Fruit fly (Drosophila melanogaster) whole organism, pupa: ENCODE data around the gene Ids.
A peak's percentile ranks its signal among the peaks of the same experiment; 100 is the strongest.

Source experiments
- CG10348 ChIP-seq: fragments of 200-800 bp; sonication (Bioruptor generic); IDR thresholded peaks from 2 replicates; pipeline ENCODE4 v1.3.6; 2022; ENCODE audit warnings: missing biosample characterization, missing genetic modification characterization
- CG13204 ChIP-seq: fragments of 200-800 bp; sonication (Bioruptor generic); optimal IDR thresholded peaks from 2 replicates; lab custom pipeline; 2018; ENCODE audit warnings: missing biosample characterization, mild to moderate bottlenecking, missing genetic modification characterization, moderate library complexity
- CG17806 ChIP-seq: fragments of 200-800 bp; sonication (Bioruptor generic); optimal IDR thresholded peaks from 2 replicates; lab custom pipeline; 2018; ENCODE audit warnings: missing biosample characterization, mild to moderate bottlenecking, missing genetic modification characterization, moderate library complexity
- CG32121 ChIP-seq: fragments of 200-800 bp; sonication (Bioruptor generic); IDR thresholded peaks from 2 replicates; pipeline ENCODE4 v1.3.6; 2022; ENCODE audit warnings: missing biosample characterization, missing genetic modification characterization
- CG34367 ChIP-seq: fragments of 200-800 bp; sonication (Bioruptor generic); optimal IDR thresholded peaks from 2 replicates; lab custom pipeline; 2018; ENCODE audit warnings: missing biosample characterization, mild to moderate bottlenecking, missing genetic modification characterization
- Pif1A ChIP-seq: fragments of 200-800 bp; sonication (Bioruptor generic); optimal IDR thresholded peaks from 3 replicates; lab custom pipeline; 2016; ENCODE audit warnings: missing biosample characterization, missing genetic modification characterization
- Snoo ChIP-seq: fragments of 200-800 bp; sonication (Bioruptor generic); optimal IDR thresholded peaks from 3 replicates; lab custom pipeline; 2017; ENCODE audit warnings: missing biosample characterization, mild to moderate bottlenecking, missing genetic modification characterization, inconsistent platforms
- gl ChIP-seq: fragments of 200-800 bp; sonication (Bioruptor generic); optimal IDR thresholded peaks from 2 replicates; lab custom pipeline; 2018; ENCODE audit warnings: missing biosample characterization, mild to moderate bottlenecking, missing genetic modification characterization

dm6 chr3L:3394854-3395723, 17.0 kb downstream of the Ids start:
- TF ChIP-seq CG10348 (GFP tag; lab: Robert Waterston, UW) (peak; percentile 55), CG13204 (GFP tag; lab: Kevin White, UChicago) (peak; percentile 89), CG32121 (peak; percentile 75), CG34367 (peak; percentile 99), gl (tag; lab: Kevin White, UChicago) (peak; percentile 95), CG17806 (tag; lab: Kevin White, UChicago) (peak; percentile 95), Snoo (tag; lab: Kevin White, UChicago) (peak; percentile 94), Pif1A (GFP tag; lab: Kevin White, UChicago) (peak; percentile 95)
